Fruit fly (Drosophila melanogaster): ENCODE measurements around the gene CG17991.

Gene CG17991

DNA sequence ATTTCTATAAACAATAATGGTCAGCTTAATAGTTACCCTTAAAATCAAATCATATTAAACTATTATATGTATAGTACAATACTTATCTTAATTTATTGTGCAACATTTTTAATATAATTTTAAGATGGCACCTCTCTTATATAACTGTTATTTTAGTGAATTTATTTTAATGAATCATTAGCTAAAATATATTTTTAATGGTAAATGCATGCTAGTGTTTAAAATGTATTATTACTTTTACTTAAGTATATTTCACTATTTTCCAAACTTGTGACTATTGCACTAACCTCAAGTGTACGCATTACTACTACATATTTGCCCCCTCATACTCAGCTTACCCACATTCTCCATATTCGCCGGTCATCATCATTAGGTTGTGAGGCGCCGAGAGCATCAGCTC, 5.2 kb downstream of the CG17991 start (continued):
- peak; percentile 53; the same call in 1 of the 2 replicates for TF ChIP-seq al (GFP tag; IDR thresholded peaks at IDR 0.05)
- peak; percentile 88 for TF ChIP-seq Blimp-1 (GFP tag; optimal IDR thresholded peaks at IDR 0.05)
- TF ChIP-seq CG10209 (GFP tag; optimal IDR thresholded peaks at IDR 0.05): peak; percentile 78
- no peak for TF ChIP-seq CG1792 (GFP tag; optimal IDR thresholded peaks at IDR 0.05)
- TF ChIP-seq gce (GFP tag; IDR thresholded peaks at IDR 0.05): peak; percentile 33; the same call in 1 of the 3 replicates
- TF ChIP-seq az2 (GFP tag; optimal IDR thresholded peaks at IDR 0.05): peak; percentile 67
- no peak for TF ChIP-seq Bgb (GFP tag; IDR thresholded peaks at IDR 0.05; ENCODE audit: partially characterized antibody)
- peak; percentile 42 for TF ChIP-seq Lhr (GFP tag; optimal IDR thresholded peaks at IDR 0.05)
- peak; percentile 46; the same call in 1 of the 3 replicates for TF ChIP-seq zfh1 (GFP tag; IDR thresholded peaks at IDR 0.05)
- no peak for TF ChIP-seq shn (GFP tag; optimal IDR thresholded peaks at IDR 0.05)
- TF ChIP-seq zen (tag; optimal IDR thresholded peaks at IDR 0.05): peak; percentile 61
- TF ChIP-seq CG9437 (GFP tag; optimal IDR thresholded peaks at IDR 0.05): peak; percentile 82
- peak; percentile 43 for TF ChIP-seq Hsf (GFP tag; optimal IDR thresholded peaks at IDR 0.05)
- TF ChIP-seq bsh (GFP tag; optimal IDR thresholded peaks at IDR 0.05): peak; percentile 25 to 87
- peak in 1 of 3 experiments; percentile 44 for TF ChIP-seq Stat92E (GFP tag; optimal IDR thresholded peaks at IDR 0.05)
- peak; percentile 35 for TF ChIP-seq CG5245 (GFP tag; optimal IDR thresholded peaks at IDR 0.05)
- TF ChIP-seq dmrt99B (tag; optimal IDR thresholded peaks at IDR 0.05): peak; percentile 92
- TF ChIP-seq CG42726 (GFP tag; IDR thresholded peaks at IDR 0.05; ENCODE audit: partially characterized antibody): no peak
- no peak for TF ChIP-seq wdn (GFP tag; IDR thresholded peaks at IDR 0.05)
- no peak for TF ChIP-seq CG17912 (GFP tag; optimal IDR thresholded peaks at IDR 0.05)
- peak; percentile 80 for TF ChIP-seq stc (GFP tag; IDR thresholded peaks at IDR 0.05)
- TF ChIP-seq Kr (GFP tag; optimal IDR thresholded peaks at IDR 0.05): no peak
- TF ChIP-seq sisA (GFP tag; IDR thresholded peaks at IDR 0.05): peak; percentile 40; the same call in 1 of the 2 replicates
- TF ChIP-seq hkb (optimal IDR thresholded peaks at IDR 0.05): no peak
- TF ChIP-seq hkb (GFP tag; IDR thresholded peaks at IDR 0.05): 0 out of 2 replicates have a peak, but pooled peaks have one; percentile 61
- TF ChIP-seq CG17385 (GFP tag; optimal IDR thresholded peaks at IDR 0.05): peak; percentile 80
- TF ChIP-seq CG10366 (GFP tag; IDR thresholded peaks at IDR 0.05): 0 out of 2 replicates have a peak, but pooled peaks have one; percentile 12
- peak; percentile 82 for TF ChIP-seq salm (tag; optimal IDR thresholded peaks at IDR 0.05)
- TF ChIP-seq Sry-β (GFP tag; optimal IDR thresholded peaks at IDR 0.05): no peak
- TF ChIP-seq fd3F (GFP tag; optimal IDR thresholded peaks at IDR 0.05): peak; percentile 64
- peak; percentile 79 for TF ChIP-seq Xrp1 (GFP tag; IDR thresholded peaks at IDR 0.05)
- peak in 1 of 2 experiments; percentile 94 for TF ChIP-seq Hr51 (GFP tag; optimal IDR thresholded peaks at IDR 0.05)
- peak; percentile 27; the same call in 1 of the 2 replicates for TF ChIP-seq wor (GFP tag; IDR thresholded peaks at IDR 0.05)
- TF ChIP-seq CG7357 (GFP tag; IDR thresholded peaks at IDR 0.05): peak; percentile 49; the same call in 2 of the 3 replicates
- peak; percentile 46 for TF ChIP-seq B-H2 (GFP tag; optimal IDR thresholded peaks at IDR 0.05)
- TF ChIP-seq cg (GFP tag; optimal IDR thresholded peaks at IDR 0.05): no peak
- peak; percentile 46 for TF ChIP-seq CG12942 (GFP tag; optimal IDR thresholded peaks at IDR 0.05)
- TF ChIP-seq CG8281 (tag; optimal IDR thresholded peaks at IDR 0.05): peak; percentile 57
- TF ChIP-seq chif (GFP tag; optimal IDR thresholded peaks at IDR 0.05): peak in 1 of 2 experiments; percentile 14
- peak; percentile 13 for TF ChIP-seq CG10543 (GFP tag; optimal IDR thresholded peaks at IDR 0.05)
- no peak for TF ChIP-seq HLHmδ (GFP tag; optimal IDR thresholded peaks at IDR 0.05)
- TF ChIP-seq Hand (GFP tag; optimal IDR thresholded peaks at IDR 0.05): peak; percentile 67
- no peak; the same call in 1 of the 2 replicates for TF ChIP-seq MBD-R2 (GFP tag; IDR thresholded peaks at IDR 0.05)
- peak; percentile 87 for TF ChIP-seq CG9727 (GFP tag; optimal IDR thresholded peaks at IDR 0.05)
- TF ChIP-seq dpn (GFP tag; optimal IDR thresholded peaks at IDR 0.05): peak in 1 of 2 experiments; percentile 67
- no peak for TF ChIP-seq grn (GFP tag; optimal IDR thresholded peaks at IDR 0.05)
- peak; percentile 61 for TF ChIP-seq tin (GFP tag; optimal IDR thresholded peaks at IDR 0.05)
- TF ChIP-seq CG13894 (tag; optimal IDR thresholded peaks at IDR 0.05): peak; percentile 7
- TF ChIP-seq CG5180 (GFP tag; optimal IDR thresholded peaks at IDR 0.05): peak; percentile 48
